Fruit fly (Drosophila melanogaster): ENCODE measurements around the gene Faf2.

The Faf2 gene

dm6 chr2L:18673185-18673584 lies 35.3 kb downstream of the Faf2 start, which contains the start of gene CG43339:
TSS of gene CG43339 (minus strand) at chr2L:18673285.
- TF ChIP-seq psq (optimal IDR thresholded peaks at IDR 0.05): no peak
- no peak for TF ChIP-seq insv (optimal IDR thresholded peaks at IDR 0.05)
- TF ChIP-seq Myc (optimal IDR thresholded peaks at IDR 0.05): no peak
- TF ChIP-seq Sin3A (optimal IDR thresholded peaks at IDR 0.05): no peak
- no peak for TF ChIP-seq ttk (optimal IDR thresholded peaks at IDR 0.05)

dm6 chr2L:18671146-18671545 lies 37.3 kb downstream of the Faf2 start, which contains the start of gene CG43338:
TSS of gene CG43338 (minus strand) at chr2L:18671246.
- TF ChIP-seq ttk (optimal IDR thresholded peaks at IDR 0.05) (no peak), psq (optimal IDR thresholded peaks at IDR 0.05) (no peak), h (optimal IDR thresholded peaks at IDR 0.05) (no peak), insv (optimal IDR thresholded peaks at IDR 0.05) (no peak), Myc (optimal IDR thresholded peaks at IDR 0.05) (no peak), Sin3A (optimal IDR thresholded peaks at IDR 0.05) (no peak)

dm6 chr2L:18665952-18666606 lies 42.4 kb downstream of the Faf2 start:
- TF ChIP-seq ttk (optimal IDR thresholded peaks at IDR 0.05) (no peak), psq (optimal IDR thresholded peaks at IDR 0.05) (no peak), Sin3A (optimal IDR thresholded peaks at IDR 0.05) (no peak), Myc (optimal IDR thresholded peaks at IDR 0.05) (no peak), h (optimal IDR thresholded peaks at IDR 0.05) (no peak), insv (optimal IDR thresholded peaks at IDR 0.05) (no peak)

dm6 chr2L:18664707-18665550 lies 43.6 kb downstream of the Faf2 start:
- no peak for TF ChIP-seq Sin3A (optimal IDR thresholded peaks at IDR 0.05)

dm6 chr2L:18663395-18663794 lies 45.1 kb downstream of the Faf2 start:
- no peak for TF ChIP-seq psq (optimal IDR thresholded peaks at IDR 0.05)
- TF ChIP-seq Myc (optimal IDR thresholded peaks at IDR 0.05): no peak
- no peak for TF ChIP-seq h (optimal IDR thresholded peaks at IDR 0.05)
- TF ChIP-seq Sin3A (optimal IDR thresholded peaks at IDR 0.05): no peak

dm6 chr2L:18658108-18658507 lies 50.4 kb downstream of the Faf2 start:
- TF ChIP-seq ttk (optimal IDR thresholded peaks at IDR 0.05) (no peak), Sin3A (optimal IDR thresholded peaks at IDR 0.05) (no peak), Myc (optimal IDR thresholded peaks at IDR 0.05) (no peak), insv (optimal IDR thresholded peaks at IDR 0.05) (no peak), h (optimal IDR thresholded peaks at IDR 0.05) (no peak), psq (optimal IDR thresholded peaks at IDR 0.05) (no peak)

dm6 chr2L:18656691-18657237 lies 51.7 kb downstream of the Faf2 start:
- TF ChIP-seq psq (optimal IDR thresholded peaks at IDR 0.05): no peak
- no peak for TF ChIP-seq Sin3A (optimal IDR thresholded peaks at IDR 0.05)
- no peak for TF ChIP-seq insv (optimal IDR thresholded peaks at IDR 0.05)
- TF ChIP-seq ttk (optimal IDR thresholded peaks at IDR 0.05): no peak

Data from Kc167 (cell line).